Worm (Caenorhabditis elegans) whole organism, late embryonic: Measurements from ENCODE around the gene W04G3.12.

ENCODE experiments used
- ama-1 ChIP-seq: fragments of 150-350 bp; optimal IDR thresholded peaks from 2 replicates; lab custom pipeline; 2014
- ceh-2 ChIP-seq: sonication (generic microtip); optimal IDR thresholded peaks from 2 replicates; lab custom pipeline; 2016; ENCODE audit warnings: missing genotype, missing genetic modification characterization, missing compliant biosample characterization
- che-1 ChIP-seq: sonication (generic microtip); optimal IDR thresholded peaks from 2 replicates; lab custom pipeline; 2016; ENCODE audit warnings: mild to moderate bottlenecking, missing genetic modification characterization, missing compliant biosample characterization
- lim-6 ChIP-seq: sonication (generic microtip); optimal IDR thresholded peaks from 2 replicates; lab custom pipeline; 2016; ENCODE audit warnings: missing genetic modification characterization, missing compliant biosample characterization
- nfya-1 ChIP-seq: sonication (generic microtip); optimal IDR thresholded peaks from 2 replicates; lab custom pipeline; 2017; ENCODE audit warnings: missing genetic modification characterization, mild to moderate bottlenecking, missing compliant biosample characterization, antibody characterized with exemption, moderate library complexity
- nhr-11 ChIP-seq: fragments of 150-350 bp; optimal IDR thresholded peaks from 2 replicates; lab custom pipeline; 2014; ENCODE audit warnings: missing biosample characterization, missing genetic modification characterization
- pqm-1 ChIP-seq: sonication (generic microtip); optimal IDR thresholded peaks from 2 replicates; lab custom pipeline; 2016; ENCODE audit warnings: missing genetic modification characterization, missing compliant biosample characterization
- rnt-1 ChIP-seq: sonication (generic microtip); optimal IDR thresholded peaks from 2 replicates; lab custom pipeline; 2016; ENCODE audit warnings: missing genetic modification characterization, missing compliant biosample characterization
- sox-4 ChIP-seq: sonication (generic microtip); optimal IDR thresholded peaks from 2 replicates; lab custom pipeline; 2017; ENCODE audit warnings: mild to moderate bottlenecking, missing genetic modification characterization, inconsistent platforms, missing compliant biosample characterization
- unc-42 ChIP-seq: sonication (generic microtip); optimal IDR thresholded peaks from 2 replicates; lab custom pipeline; 2016; ENCODE audit warnings: missing genotype, missing genetic modification characterization, missing compliant biosample characterization

DNA sequence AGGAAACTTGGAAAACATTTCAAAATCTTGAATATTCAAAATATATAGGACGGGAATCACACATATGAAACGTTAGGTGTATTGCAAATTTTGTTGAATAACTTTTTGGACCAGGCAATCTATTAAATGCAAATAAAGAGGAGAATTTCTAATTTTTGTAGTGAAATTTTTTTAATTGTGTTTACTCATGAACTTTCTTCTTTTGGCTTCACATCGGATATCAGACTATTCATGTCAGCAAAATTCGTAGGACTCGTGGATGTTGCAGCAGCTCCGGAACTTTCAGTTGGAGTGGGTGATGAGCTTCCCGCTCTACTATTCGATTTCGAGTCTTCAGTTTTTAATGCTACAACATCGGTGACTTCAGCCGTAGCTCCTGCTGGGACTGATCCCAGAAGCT, 45.8 kb upstream of the W04G3.12 start:
- TF ChIP-seq rnt-1 (tag; lab: Kevin White, UChicago) = no peak
- TF ChIP-seq ama-1 = no peak
- TF ChIP-seq sox-4 (tag; lab: Kevin White, UChicago) = no peak
- no peak for TF ChIP-seq pqm-1 (tag; lab: Kevin White, UChicago)
- no peak for TF ChIP-seq nhr-11 (tag; lab: Kevin White, UChicago)
- no peak for TF ChIP-seq lim-6 (tag; lab: Kevin White, UChicago)
- TF ChIP-seq nfya-1 (tag; lab: Kevin White, UChicago) = no peak
- TF ChIP-seq che-1 = no peak
- TF ChIP-seq unc-42 (tag; lab: Kevin White, UChicago) = no peak
- no peak for TF ChIP-seq ceh-2
